Fruit fly (Drosophila melanogaster) whole organism, embryonic: ENCODE measurements around the gene mu2.
A peak's percentile ranks its signal among the peaks of the same experiment; 100 is the strongest.

Experiments
- Adf1 ChIP-seq: fragments of 200-800 bp; sonication (Bioruptor generic); IDR thresholded peaks from 2 replicates; pipeline ENCODE4 v1.3.6; 2022; ENCODE audit warnings: missing biosample characterization, missing genetic modification characterization
- B-H2 ChIP-seq: fragments of 200-800 bp; sonication (Bioruptor generic); optimal IDR thresholded peaks from 2 replicates; lab custom pipeline; 2018; ENCODE audit warnings: missing biosample characterization, mild to moderate bottlenecking, missing genetic modification characterization
- BEAF-32 ChIP-seq: fragments of 200-800 bp; sonication (Bioruptor generic); optimal IDR thresholded peaks from 3 replicates; lab custom pipeline; 2017; ENCODE audit warnings: missing biosample characterization, missing genetic modification characterization, mild to moderate bottlenecking, moderate library complexity, missing genetic modification reagents
- Bdp1 ChIP-seq: fragments of 200-800 bp; sonication (Bioruptor generic); optimal IDR thresholded peaks from 3 replicates; lab custom pipeline; 2016; ENCODE audit warnings: missing biosample characterization, missing genetic modification characterization
- CG10209 ChIP-seq: fragments of 200-800 bp; sonication (Bioruptor generic); optimal IDR thresholded peaks from 3 replicates; lab custom pipeline; 2017; ENCODE audit warnings: missing biosample characterization, mild to moderate bottlenecking, missing genetic modification characterization, missing genetic modification reagents
- CG11456 ChIP-seq: fragments of 200-800 bp; sonication (Bioruptor generic); IDR thresholded peaks from 3 replicates; pipeline ENCODE4 v1.3.6; 2022; ENCODE audit warnings: missing biosample characterization, missing genetic modification characterization
- CG12155 ChIP-seq: fragments of 200-800 bp; sonication (Bioruptor generic); optimal IDR thresholded peaks from 3 replicates; lab custom pipeline; 2016; ENCODE audit warnings: missing biosample characterization, missing genetic modification characterization
- CG12219 ChIP-seq: fragments of 200-800 bp; sonication (Bioruptor generic); optimal IDR thresholded peaks from 3 replicates; lab custom pipeline; 2018; ENCODE audit warnings: missing biosample characterization, mild to moderate bottlenecking, missing genetic modification characterization
- CG12391 ChIP-seq: fragments of 200-800 bp; sonication (Bioruptor generic); optimal IDR thresholded peaks from 3 replicates; lab custom pipeline; 2018; ENCODE audit warnings: missing biosample characterization, mild to moderate bottlenecking, missing genetic modification characterization, moderate library complexity
- CG13424 ChIP-seq: fragments of 200-800 bp; sonication (Bioruptor generic); optimal IDR thresholded peaks from 2 replicates; lab custom pipeline; 2019; ENCODE audit warnings: missing biosample characterization, mild to moderate bottlenecking, missing genetic modification characterization, moderate library complexity
- CG1602 ChIP-seq: fragments of 200-800 bp; sonication (Bioruptor generic); optimal IDR thresholded peaks from 3 replicates; lab custom pipeline; 2016; ENCODE audit warnings: missing biosample characterization, missing genetic modification characterization
- CG16813 ChIP-seq: fragments of 200-800 bp; sonication (Bioruptor generic); IDR thresholded peaks from 3 replicates; pipeline ENCODE4 v1.3.6; 2022; ENCODE audit warnings: missing biosample characterization, missing genetic modification characterization; ENCODE audit not compliant: partially characterized antibody
- CG17385 ChIP-seq: fragments of 200-800 bp; sonication (Bioruptor generic); optimal IDR thresholded peaks from 3 replicates; lab custom pipeline; 2018; ENCODE audit warnings: missing biosample characterization, mild to moderate bottlenecking, missing genetic modification characterization
- CG18476 ChIP-seq: fragments of 200-800 bp; sonication (Bioruptor generic); optimal IDR thresholded peaks from 2 replicates; lab custom pipeline; 2016; ENCODE audit warnings: missing biosample characterization, mild to moderate bottlenecking, missing genetic modification characterization
- CG2875 ChIP-seq: fragments of 200-800 bp; sonication (Bioruptor generic); optimal IDR thresholded peaks from 2 replicates; lab custom pipeline; 2017; ENCODE audit warnings: missing biosample characterization, mild to moderate bottlenecking, missing genetic modification characterization, missing genetic modification reagents
- CG31388 ChIP-seq: fragments of 200-800 bp; sonication (Bioruptor generic); optimal IDR thresholded peaks from 2 replicates; lab custom pipeline; 2016; ENCODE audit warnings: missing biosample characterization, missing genetic modification characterization
- CG34422 ChIP-seq: fragments of 200-800 bp; sonication (Bioruptor generic); IDR thresholded peaks from 3 replicates; pipeline ENCODE4 v1.3.6; 2022; ENCODE audit warnings: missing biosample characterization, missing genetic modification characterization
- CG3726 ChIP-seq: fragments of 200-800 bp; sonication (Bioruptor generic); IDR thresholded peaks from 3 replicates; pipeline ENCODE4, ENCODE4 v1.3.6; 2022; ENCODE audit warnings: missing biosample characterization, missing genetic modification characterization
- CG4282 ChIP-seq: fragments of 200-800 bp; sonication (Bioruptor generic); optimal IDR thresholded peaks from 2 replicates; lab custom pipeline; 2016; ENCODE audit warnings: missing biosample characterization, missing genetic modification characterization
- CG4617 ChIP-seq: fragments of 200-800 bp; sonication (Bioruptor generic); optimal IDR thresholded peaks from 3 replicates; lab custom pipeline; 2016; ENCODE audit warnings: missing biosample characterization, missing genetic modification characterization, borderline replicate concordance
- CG4730 ChIP-seq: fragments of 200-800 bp; sonication (Bioruptor generic); IDR thresholded peaks from 2 replicates; pipeline ENCODE4 v1.3.6; 2022; ENCODE audit warnings: missing biosample characterization, missing genetic modification characterization
- CG4854 ChIP-seq: fragments of 200-800 bp; sonication (Bioruptor generic); optimal IDR thresholded peaks from 2 replicates; lab custom pipeline; 2016; ENCODE audit warnings: missing biosample characterization, missing genetic modification characterization, inconsistent platforms
- CG7372 ChIP-seq: fragments of 200-800 bp; sonication (Bioruptor generic); IDR thresholded peaks from 2 replicates; pipeline ENCODE4 v1.3.6; 2022; ENCODE audit warnings: missing biosample characterization, missing genetic modification characterization
- CG8388 ChIP-seq: fragments of 200-800 bp; sonication (Bioruptor generic); optimal IDR thresholded peaks from 2 replicates; lab custom pipeline; 2019; ENCODE audit warnings: missing biosample characterization, mild to moderate bottlenecking, missing genetic modification characterization, moderate library complexity
- CG8765 ChIP-seq: fragments of 200-800 bp; sonication (Bioruptor generic); IDR thresholded peaks from 2 replicates; pipeline ENCODE4 v1.3.6; 2022; ENCODE audit warnings: missing biosample characterization, missing genetic modification characterization
- CG9817 ChIP-seq: fragments of 200-800 bp; sonication (Bioruptor generic); optimal IDR thresholded peaks from 2 replicates; lab custom pipeline; 2018; ENCODE audit warnings: missing biosample characterization, mild to moderate bottlenecking, missing genetic modification characterization, moderate library complexity
- CoRest ChIP-seq: fragments of 200-800 bp; sonication (Bioruptor generic); optimal IDR thresholded peaks from 3 replicates; lab custom pipeline; 2018; ENCODE audit warnings: missing biosample characterization, mild to moderate bottlenecking, missing genetic modification characterization, moderate library complexity
- D19A ChIP-seq: fragments of 200-800 bp; optimal IDR thresholded peaks from 3 replicates; lab custom pipeline; 2019; ENCODE audit warnings: missing biosample characterization, mild to moderate bottlenecking, missing genetic modification characterization, moderate library complexity
- Dfd ChIP-seq, 2 experiments: fragments of >200 bp; optimal IDR thresholded peaks; 2 replicates each; lab custom pipeline; 2017; ENCODE audit warnings: missing biosample characterization in 2 of 2, missing genetic modification characterization in 2 of 2
- Drgx ChIP-seq: fragments of 200-800 bp; sonication (Bioruptor generic); IDR thresholded peaks from 2 replicates; pipeline ENCODE4 v1.3.6; 2022; ENCODE audit warnings: missing biosample characterization, missing genetic modification characterization
- Eip74EF ChIP-seq, 2 experiments: fragments of 200-800 bp in 1 of 2; fragments of >200 bp in 1 of 2; sonication (Bioruptor generic) in 1 of 2; optimal IDR thresholded peaks; 2 replicates each; lab custom pipeline; 2017 to 2019; ENCODE audit warnings: missing biosample characterization in 2 of 2, missing genetic modification characterization in 2 of 2, mild to moderate bottlenecking in 1 of 2, moderate library complexity in 1 of 2
- Jarid2 ChIP-seq: fragments of 200-800 bp; sonication (Bioruptor generic); optimal IDR thresholded peaks from 3 replicates; lab custom pipeline; 2017; ENCODE audit warnings: mild to moderate bottlenecking, missing biosample characterization, missing genetic modification reagents, missing genetic modification characterization
- MBD-R2 ChIP-seq: fragments of 200-800 bp; sonication (Bioruptor generic); IDR thresholded peaks from 2 replicates; pipeline ENCODE4 v1.3.6; 2022; ENCODE audit warnings: missing biosample characterization, missing genetic modification characterization
- MESR4 ChIP-seq: fragments of 200-800 bp; sonication (Bioruptor generic); optimal IDR thresholded peaks from 2 replicates; lab custom pipeline; 2018; ENCODE audit warnings: missing biosample characterization, mild to moderate bottlenecking, missing genetic modification characterization, moderate library complexity
- Nf-YA ChIP-seq: fragments of 200-800 bp; sonication (Bioruptor generic); IDR thresholded peaks from 2 replicates; pipeline ENCODE4 v1.3.6; 2022; ENCODE audit warnings: missing biosample characterization, missing genetic modification characterization
- Ptx1 ChIP-seq: fragments of 200-800 bp; sonication (Bioruptor generic); IDR thresholded peaks from 2 replicates; pipeline ENCODE4 v1.3.6; 2022; ENCODE audit warnings: missing biosample characterization, missing genetic modification characterization
- YL-1 ChIP-seq: fragments of 200-800 bp; sonication (Bioruptor generic); optimal IDR thresholded peaks from 3 replicates; lab custom pipeline; 2017; ENCODE audit warnings: missing biosample characterization, mild to moderate bottlenecking, missing genetic modification characterization
- corto ChIP-seq: fragments of 200-800 bp; sonication (Bioruptor generic); optimal IDR thresholded peaks from 2 replicates; lab custom pipeline; 2016; ENCODE audit warnings: missing biosample characterization, mild to moderate bottlenecking, missing genetic modification characterization, moderate library complexity
- fd3F ChIP-seq: fragments of 200-800 bp; sonication (Bioruptor generic); optimal IDR thresholded peaks from 2 replicates; lab custom pipeline; 2018; ENCODE audit warnings: missing biosample characterization, mild to moderate bottlenecking, missing genetic modification characterization, moderate library complexity
- fd96Cb ChIP-seq: fragments of 200-800 bp; sonication (Bioruptor generic); optimal IDR thresholded peaks from 2 replicates; lab custom pipeline; 2018; ENCODE audit warnings: missing biosample characterization, mild to moderate bottlenecking, missing genetic modification characterization, moderate library complexity
- fu2 ChIP-seq: fragments of 200-800 bp; sonication (Bioruptor generic); optimal IDR thresholded peaks from 2 replicates; lab custom pipeline; 2016; ENCODE audit warnings: missing biosample characterization, missing genetic modification characterization
- ham ChIP-seq: fragments of 200-800 bp; sonication (Bioruptor generic); IDR thresholded peaks from 2 replicates; pipeline ENCODE4 v1.3.6; 2022; ENCODE audit warnings: missing biosample characterization, missing genetic modification characterization
- lilli ChIP-seq: fragments of 200-800 bp; sonication (Bioruptor generic); optimal IDR thresholded peaks from 3 replicates; lab custom pipeline; 2016; ENCODE audit warnings: missing biosample characterization, missing genetic modification characterization
- lov ChIP-seq, 2 experiments: fragments of 200-800 bp in 1 of 2; fragments of >200 bp in 1 of 2; sonication (Bioruptor generic) in 1 of 2; IDR thresholded peaks in 1 of 2; optimal IDR thresholded peaks in 1 of 2; 2 replicates in 1 of 2; 3 replicates in 1 of 2; pipeline versions ENCODE4 v1.3.6 to Lab custom; 2017 to 2022; ENCODE audit warnings: missing biosample characterization in 1 of 2, missing genetic modification characterization in 1 of 2
- mirr ChIP-seq: fragments of 200-800 bp; sonication (Bioruptor generic); optimal IDR thresholded peaks from 3 replicates; lab custom pipeline; 2018; ENCODE audit warnings: missing biosample characterization, mild to moderate bottlenecking, missing genetic modification characterization
- onecut ChIP-seq: fragments of 200-800 bp; sonication (Bioruptor generic); IDR thresholded peaks from 2 replicates; pipeline ENCODE4 v1.3.6; 2022; ENCODE audit warnings: missing biosample characterization, missing genetic modification characterization
- pb ChIP-seq: fragments of 200-800 bp; sonication (Bioruptor generic); optimal IDR thresholded peaks from 3 replicates; lab custom pipeline; 2016; ENCODE audit warnings: missing biosample characterization, missing genetic modification characterization
- pros ChIP-seq: fragments of 200-800 bp; sonication (Bioruptor generic); optimal IDR thresholded peaks from 3 replicates; lab custom pipeline; 2019; ENCODE audit warnings: missing biosample characterization, mild to moderate bottlenecking, missing genetic modification characterization, moderate library complexity
- shn ChIP-seq: fragments of 200-800 bp; sonication (Bioruptor generic); optimal IDR thresholded peaks from 3 replicates; lab custom pipeline; 2016; ENCODE audit warnings: missing biosample characterization, missing genetic modification characterization
- tin ChIP-seq: fragments of 200-800 bp; sonication (Bioruptor generic); optimal IDR thresholded peaks from 3 replicates; lab custom pipeline; 2016; ENCODE audit warnings: missing biosample characterization, missing genetic modification characterization

The mu2 gene

DNA sequence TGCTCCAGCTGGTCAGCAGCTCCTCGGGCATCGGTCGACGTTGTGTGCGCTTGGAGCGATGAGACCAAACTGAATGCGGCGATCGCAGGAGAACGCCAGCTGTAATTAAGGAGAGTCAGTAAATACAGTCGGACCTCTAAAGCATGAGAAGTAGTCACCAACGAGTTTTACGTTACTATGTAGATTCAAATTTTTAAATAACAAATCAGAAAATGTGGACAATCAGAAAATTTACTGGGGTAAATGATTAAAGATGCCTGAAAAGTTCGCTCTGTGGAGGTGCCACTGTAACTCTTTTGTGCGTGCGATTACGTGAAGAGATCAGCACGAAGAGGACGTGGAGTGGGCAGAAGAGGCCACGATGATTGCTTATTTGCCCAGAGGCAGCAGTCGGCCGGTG, 15.7 kb upstream of the mu2 start, which contains the start of gene SCOT:
Gene SCOT (plus strand): TSS at position 180 of the 400 bp plus-strand sequence.
- TF ChIP-seq CG17385 (GFP tag; lab: Kevin White, UChicago) (no peak), YL-1 (GFP tag; lab: Kevin White, UChicago) (no peak), shn (GFP tag; lab: Kevin White, UChicago) (peak; percentile 48), CG31388 (GFP tag; lab: Kevin White, UChicago) (no peak), lov (optimal IDR thresholded peaks at IDR 0.05; lab: Kevin White, UChicago) (no peak), lov (GFP tag; IDR thresholded peaks at IDR 0.05; lab: Robert Waterston, UW) (0 out of 3 replicates have a peak, but pooled peaks have one; percentile 65), Eip74EF (GFP tag; optimal IDR thresholded peaks at IDR 0.05; lab: Kevin White, UChicago) (no peak), CG12219 (GFP tag; lab: Kevin White, UChicago) (peak; percentile 75), D19A (tag; lab: Kevin White, UChicago) (no peak), CG12391 (peak; percentile 70), CG2875 (peak; percentile 69), CG4617 (GFP tag; lab: Kevin White, UChicago) (no peak), Adf1 (GFP tag; lab: Robert Waterston, UW) (no peak), Ptx1 (GFP tag; lab: Robert Waterston, UW) (peak; percentile 90), CG11456 (GFP tag; lab: Robert Waterston, UW) (peak; percentile 77), CG34422 (GFP tag; lab: Robert Waterston, UW) (peak; percentile 74), CG12155 (GFP tag; lab: Kevin White, UChicago) (no peak), fd3F (GFP tag; lab: Kevin White, UChicago) (peak; percentile 51), corto (GFP tag; lab: Kevin White, UChicago) (no peak), BEAF-32 (GFP tag; lab: Kevin White, UChicago) (no peak), CG13424 (peak; percentile 82), CG4854 (GFP tag; lab: Kevin White, UChicago) (no peak), lilli (GFP tag; lab: Kevin White, UChicago) (no peak), CG8765 (no peak; the same call in 1 of the 2 replicates), mirr (no peak), pb (peak; percentile 58), pros (no peak), MESR4 (no peak), fu2 (GFP tag; lab: Kevin White, UChicago) (peak; percentile 51), MBD-R2 (no peak; the same call in 1 of the 2 replicates), CG1602 (GFP tag; lab: Kevin White, UChicago) (peak; percentile 63), fd96Cb (tag; lab: Kevin White, UChicago) (peak; percentile 57), onecut (GFP tag; lab: Robert Waterston, UW) (peak; percentile 64), CG3726 (GFP tag; lab: Robert Waterston, UW) (0 out of 3 replicates have a peak, but pooled peaks have one; percentile 50), CG18476 (GFP tag; lab: Kevin White, UChicago) (no peak), B-H2 (GFP tag; lab: Kevin White, UChicago) (no peak), Bdp1 (GFP tag; lab: Kevin White, UChicago) (no peak), ham (GFP tag; lab: Robert Waterston, UW) (no peak), Dfd (GFP tag; optimal IDR thresholded peaks at IDR 0.05; lab: Kevin White, UChicago) (no peak), Jarid2 (GFP tag; lab: Kevin White, UChicago) (no peak), CoRest (peak; percentile 64), CG9817 (tag; lab: Kevin White, UChicago) (peak; percentile 52), CG10209 (GFP tag; lab: Kevin White, UChicago) (peak; percentile 66), CG4730 (GFP tag; lab: Robert Waterston, UW) (peak; percentile 72), CG8388 (GFP tag; lab: Kevin White, UChicago) (no peak), Nf-YA (GFP tag; lab: Robert Waterston, UW) (no peak), Drgx (GFP tag; lab: Robert Waterston, UW) (peak; percentile 98), CG4282 (peak; percentile 57), tin (GFP tag; lab: Kevin White, UChicago) (peak; percentile 41), CG7372 (GFP tag; lab: Robert Waterston, UW) (peak; percentile 57; the same call in 1 of the 2 replicates), CG16813 (GFP tag; lab: Robert Waterston, UW) (no peak)
